Fruit fly (Drosophila melanogaster): ENCODE measurements around the gene CG17270.

Gene CG17270

dm6 chr3R:20773174-20773573, 45.6 kb downstream of the CG17270 start (continued):
- TF ChIP-seq CG11294 (GFP tag; IDR thresholded peaks at IDR 0.05) (no peak), CG6792 (GFP tag; optimal IDR thresholded peaks at IDR 0.05) (peak; percentile 42), CG1621 (tag; optimal IDR thresholded peaks at IDR 0.05) (peak; percentile 43), CG8632 (GFP tag; optimal IDR thresholded peaks at IDR 0.05) (no peak), dsx (GFP tag; optimal IDR thresholded peaks at IDR 0.05; ENCODE audit: poor library complexity, severe bottlenecking) (peak; percentile 31), net (GFP tag; optimal IDR thresholded peaks at IDR 0.05) (peak; percentile 6), CG3919 (GFP tag; optimal IDR thresholded peaks at IDR 0.05) (peak; percentile 59), Ets96B (tag; optimal IDR thresholded peaks at IDR 0.05) (peak; percentile 47), CG7368 (GFP tag; optimal IDR thresholded peaks at IDR 0.05) (peak; percentile 63), Blimp-1 (GFP tag; optimal IDR thresholded peaks at IDR 0.05) (no peak), CG8119 (GFP tag; IDR thresholded peaks at IDR 0.05) (0 out of 3 replicates have a peak, but pooled peaks have one; percentile 17), esn (GFP tag; optimal IDR thresholded peaks at IDR 0.05) (peak; percentile 39), Eip93F (GFP tag; optimal IDR thresholded peaks at IDR 0.05) (no peak), OdsH (GFP tag; optimal IDR thresholded peaks at IDR 0.05) (peak; percentile 30), topi (GFP tag; optimal IDR thresholded peaks at IDR 0.05) (no peak), CG6854 (GFP tag; optimal IDR thresholded peaks at IDR 0.05) (no peak), fkh (GFP tag; optimal IDR thresholded peaks at IDR 0.05) (no peak), Smox (GFP tag; optimal IDR thresholded peaks at IDR 0.05) (no peak), CG6808 (GFP tag; optimal IDR thresholded peaks at IDR 0.05) (peak; percentile 51), Hr38 (GFP tag; optimal IDR thresholded peaks at IDR 0.05) (no peak), CG31627 (GFP tag; optimal IDR thresholded peaks at IDR 0.05) (no peak), Lpt (GFP tag; optimal IDR thresholded peaks at IDR 0.05) (no peak), fd59A (GFP tag; optimal IDR thresholded peaks at IDR 0.05) (peak; percentile 17), dac (GFP tag; optimal IDR thresholded peaks at IDR 0.05) (no peak), fd85E (GFP tag; optimal IDR thresholded peaks at IDR 0.05) (no peak), ss (GFP tag; optimal IDR thresholded peaks at IDR 0.05) (peak; percentile 56 to 64), cyc (GFP tag; optimal IDR thresholded peaks at IDR 0.05) (peak; percentile 0), CG34406 (GFP tag; optimal IDR thresholded peaks at IDR 0.05) (no peak), Sox14 (GFP tag; optimal IDR thresholded peaks at IDR 0.05) (peak; percentile 29), lz (GFP tag; optimal IDR thresholded peaks at IDR 0.05) (peak; percentile 27), salr (GFP tag; optimal IDR thresholded peaks at IDR 0.05) (no peak), Eip75B (GFP tag; optimal IDR thresholded peaks at IDR 0.05) (peak; percentile 65), CG11762 (GFP tag; optimal IDR thresholded peaks at IDR 0.05; ENCODE audit: insufficient read depth) (no peak), CG6163 (GFP tag; IDR thresholded peaks at IDR 0.05) (0 out of 3 replicates have a peak, but pooled peaks have one; percentile 52)

dm6 chr3R:20772543-20772942, 46.2 kb downstream of the CG17270 start, which contains the start of gene Takl1:
Gene Takl1, minus strand, starts transcription at chr3R:20772601.
- TF ChIP-seq Gug (GFP tag; IDR thresholded peaks at IDR 0.05) = no peak
- peak; percentile 18 for TF ChIP-seq vri (GFP tag; optimal IDR thresholded peaks at IDR 0.05)
